Fruit fly (Drosophila melanogaster): ENCODE results near the gene CG42654.

The CG42654 gene

DNA sequence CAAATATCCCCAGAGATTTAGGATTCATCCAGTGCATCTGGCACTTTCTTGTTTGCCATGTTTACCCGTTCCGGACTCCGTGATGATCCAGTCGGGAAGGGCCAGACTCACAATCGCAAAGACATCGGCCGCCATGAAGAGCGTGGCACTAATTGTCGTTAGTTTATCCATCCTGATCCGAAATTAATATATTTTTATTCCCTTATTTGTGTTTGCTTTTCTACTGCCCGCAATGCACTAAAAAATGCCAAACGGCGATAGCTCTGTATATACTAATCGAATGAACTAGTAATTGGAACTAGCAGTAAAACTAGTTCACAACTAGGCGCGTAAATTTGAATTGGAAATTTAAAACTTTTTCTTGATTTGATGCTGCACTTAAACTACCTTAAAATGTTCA is 25.3 kb upstream of the CG42654 start, which contains the start of gene CG14182:
Gene CG14182 (minus strand): TSS at position 221 of the 400 bp plus-strand sequence.
- TF ChIP-seq btn (GFP tag; optimal IDR thresholded peaks at IDR 0.05) (no peak), maf-S (GFP tag; optimal IDR thresholded peaks at IDR 0.05) (no peak), br (optimal IDR thresholded peaks at IDR 0.05) (no peak), Dfd (GFP tag; optimal IDR thresholded peaks at IDR 0.05) (no peak), Dek (tag; optimal IDR thresholded peaks at IDR 0.05) (no peak), Blimp-1 (GFP tag; optimal IDR thresholded peaks at IDR 0.05) (no peak), CG16863 (GFP tag; optimal IDR thresholded peaks at IDR 0.05) (no peak), Drgx (GFP tag; IDR thresholded peaks at IDR 0.05) (no peak), CG1603 (tag; optimal IDR thresholded peaks at IDR 0.05) (no peak), aop (GFP tag; IDR thresholded peaks at IDR 0.05) (no peak), CG6254 (GFP tag; optimal IDR thresholded peaks at IDR 0.05) (no peak), croc (GFP tag; conservative IDR thresholded peaks at IDR 0.05) (no peak), Dref (GFP tag; IDR thresholded peaks at IDR 0.05) (peak; percentile 43; the same call in 1 of the 2 replicates), Opbp (GFP tag; IDR thresholded peaks at IDR 0.05; ENCODE audit: partially characterized antibody) (0 out of 3 replicates have a peak, but pooled peaks have one; percentile 39), phol (tag; optimal IDR thresholded peaks at IDR 0.05) (no peak), ftz-f1 (GFP tag; optimal IDR thresholded peaks at IDR 0.05) (no peak), CG13775 (GFP tag; optimal IDR thresholded peaks at IDR 0.05) (no peak), Meics (GFP tag; optimal IDR thresholded peaks at IDR 0.05) (no peak), Fer3 (tag; optimal IDR thresholded peaks at IDR 0.05) (no peak), CG5953 (GFP tag; IDR thresholded peaks at IDR 0.05) (no peak), org-1 (GFP tag; optimal IDR thresholded peaks at IDR 0.05) (no peak), CG3838 (GFP tag; optimal IDR thresholded peaks at IDR 0.05) (no peak), Poxn (GFP tag; IDR thresholded peaks at IDR 0.05) (no peak), CG12769 (tag; optimal IDR thresholded peaks at IDR 0.05) (no peak), h (optimal IDR thresholded peaks at IDR 0.05) (no peak), CG3726 (GFP tag; IDR thresholded peaks at IDR 0.05) (no peak), CG14860 (GFP tag; IDR thresholded peaks at IDR 0.05; ENCODE audit: partially characterized antibody) (no peak), zfh1 (GFP tag; IDR thresholded peaks at IDR 0.05) (no peak), tll (GFP tag; optimal IDR thresholded peaks at IDR 0.05) (no peak), CG16813 (GFP tag; IDR thresholded peaks at IDR 0.05; ENCODE audit: partially characterized antibody) (0 out of 3 replicates have a peak, but pooled peaks have one; percentile 15), unpg (GFP tag; optimal IDR thresholded peaks at IDR 0.05) (no peak), zfh2 (GFP tag; optimal IDR thresholded peaks at IDR 0.05) (no peak), CG15269 (tag; optimal IDR thresholded peaks at IDR 0.05) (no peak), cg (GFP tag; optimal IDR thresholded peaks at IDR 0.05) (no peak), CG15601 (tag; optimal IDR thresholded peaks at IDR 0.05) (no peak), CG10431 (GFP tag; optimal IDR thresholded peaks at IDR 0.05) (no peak), BEAF-32 (GFP tag; optimal IDR thresholded peaks at IDR 0.05) (peak; percentile 35), Eip74EF (GFP tag; optimal IDR thresholded peaks at IDR 0.05) (no peak), slbo (GFP tag; IDR thresholded peaks at IDR 0.05) (no peak), sisA (GFP tag; IDR thresholded peaks at IDR 0.05) (no peak), CG14441 (GFP tag; IDR thresholded peaks at IDR 0.05) (no peak), MBD-R2 (GFP tag; IDR thresholded peaks at IDR 0.05) (peak; percentile 51), CG34376 (GFP tag; optimal IDR thresholded peaks at IDR 0.05) (no peak), pum (GFP tag; optimal IDR thresholded peaks at IDR 0.05) (no peak), exex (tag; optimal IDR thresholded peaks at IDR 0.05) (no peak), CG3407 (GFP tag; optimal IDR thresholded peaks at IDR 0.05) (no peak), MESR4 (GFP tag; optimal IDR thresholded peaks at IDR 0.05) (peak; percentile 70), Oli (tag; optimal IDR thresholded peaks at IDR 0.05) (no peak), trem (tag; optimal IDR thresholded peaks at IDR 0.05) (peak; percentile 42), jumu (GFP tag; optimal IDR thresholded peaks at IDR 0.05) (no peak), CG4282 (GFP tag; optimal IDR thresholded peaks at IDR 0.05) (no peak), sim (GFP tag; IDR thresholded peaks at IDR 0.05) (no peak)

Data from whole organism, embryonic.